Fruit fly (Drosophila melanogaster): ENCODE data around the gene Cyt-c-d.
A peak's percentile ranks its signal among the peaks of the same experiment; 100 is the strongest.

DNA sequence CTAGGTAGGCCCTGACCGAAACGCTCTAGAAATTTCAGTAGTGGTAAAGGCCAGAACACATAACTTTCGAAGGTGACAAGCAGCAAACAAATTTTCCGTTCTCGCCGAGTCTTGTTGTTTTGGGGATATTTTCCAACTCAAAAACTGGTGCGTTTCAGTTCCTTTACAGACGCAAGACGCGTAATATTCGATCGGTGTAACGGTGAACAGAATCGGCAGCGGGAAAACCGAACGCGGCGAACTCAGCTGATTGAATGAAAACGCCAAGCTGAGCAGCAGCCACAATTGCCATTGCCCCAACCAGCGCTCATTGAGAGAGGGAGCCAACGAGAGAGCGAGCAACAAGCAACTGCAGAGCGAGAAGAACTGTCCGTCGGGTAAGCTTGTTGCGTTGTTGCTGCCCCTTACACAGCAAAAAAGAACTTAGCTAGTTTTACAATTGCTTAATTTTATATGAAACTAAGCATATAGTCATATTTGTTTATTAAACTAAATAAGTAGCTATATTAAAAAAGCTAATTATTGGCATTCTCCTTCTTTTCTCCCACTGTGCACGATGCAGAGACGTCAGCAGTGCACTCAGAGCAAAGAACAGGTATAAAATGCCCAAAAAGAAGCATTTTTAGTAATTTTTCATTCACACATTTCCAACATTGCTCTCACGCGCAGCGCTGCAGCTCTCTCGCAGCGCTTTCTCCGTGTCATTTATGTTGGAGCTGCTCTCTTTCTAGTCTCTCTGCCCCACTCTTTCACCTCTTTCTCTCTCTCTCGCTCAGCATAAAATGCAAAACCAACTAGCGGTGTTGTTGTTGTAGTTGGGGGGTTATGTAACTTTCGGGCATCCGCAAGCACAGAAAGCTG lies at the start of gene Cyt-c-d, which contains the start of gene CG31808:
- TF ChIP-seq Abd-B (GFP tag; optimal IDR thresholded peaks at IDR 0.05) (no peak), psq (GFP tag; optimal IDR thresholded peaks at IDR 0.05) (peak; percentile 91), pan (optimal IDR thresholded peaks at IDR 0.05) (no peak), Sp1 (GFP tag; optimal IDR thresholded peaks at IDR 0.05) (peak; percentile 94), Rel (GFP tag; optimal IDR thresholded peaks at IDR 0.05) (peak; percentile 85), Rel (tag; optimal IDR thresholded peaks at IDR 0.05) (peak; percentile 64), Myc (optimal IDR thresholded peaks at IDR 0.05) (no peak), fru (GFP tag; optimal IDR thresholded peaks at IDR 0.05) (peak; percentile 96), dsf (GFP tag; optimal IDR thresholded peaks at IDR 0.05; ENCODE audit: borderline replicate concordance) (peak; percentile 71), usp (GFP tag; optimal IDR thresholded peaks at IDR 0.05) (no peak), GATAd (GFP tag; optimal IDR thresholded peaks at IDR 0.05) (peak; percentile 24), OdsH (GFP tag; optimal IDR thresholded peaks at IDR 0.05) (peak; percentile 95), h (GFP tag; optimal IDR thresholded peaks at IDR 0.05) (peak; percentile 97), CG32264 (GFP tag; optimal IDR thresholded peaks at IDR 0.05) (peak; percentile 81), Dif (GFP tag; optimal IDR thresholded peaks at IDR 0.05; ENCODE audit: partially characterized antibody) (peak; percentile 93)
